Fruit fly (Drosophila melanogaster) S2 (cell line): ENCODE results near the gene cni.

Source experiments
- CG8478 ChIP-seq: fragments of >200 bp; optimal IDR thresholded peaks from 2 replicates; lab custom pipeline; 2018
- CTCF ChIP-seq, 2 experiments: fragments of >200 bp; optimal IDR thresholded peaks; 2 replicates each; lab custom pipeline; 2018

- no peak for TF ChIP-seq CTCF (optimal IDR thresholded peaks at IDR 0.05; lab: Kevin White, UChicago)
- TF ChIP-seq CG8478 = no peak
Measured at dm6 chr2L:16276820-16277219, 33.7 kb downstream of the cni start.
